Worm (Caenorhabditis elegans) whole organism, L3 larva: Measurements from ENCODE around the gene glb-3.

Source experiments
- ama-1 ChIP-seq: fragments of 150-350 bp; optimal IDR thresholded peaks from 2 replicates; lab custom pipeline; 2018
- elt-1 ChIP-seq: fragments of 150-350 bp; optimal IDR thresholded peaks from 2 replicates; lab custom pipeline; 2014; ENCODE audit warnings: missing biosample characterization, missing genetic modification characterization
- elt-2 ChIP-seq: sonication (generic microtip); optimal IDR thresholded peaks from 2 replicates; lab custom pipeline; 2016; ENCODE audit warnings: missing genetic modification reagents, mild to moderate bottlenecking, missing genetic modification characterization, missing compliant biosample characterization
- lin-39 ChIP-seq: fragments of 150-350 bp; optimal IDR thresholded peaks from 2 replicates; lab custom pipeline; 2018; ENCODE audit warnings: missing biosample characterization, missing genetic modification reagents, missing genetic modification characterization
- nhr-12 ChIP-seq: fragments of 150-350 bp; optimal IDR thresholded peaks from 2 replicates; lab custom pipeline; 2014; ENCODE audit warnings: missing biosample characterization, missing genetic modification characterization
- nhr-76 ChIP-seq: fragments of 150-350 bp; sonication (generic microtip); optimal IDR thresholded peaks from 5 replicates; lab custom pipeline; 2014; ENCODE audit warnings: missing biosample characterization, missing genetic modification characterization
- snpc-4 ChIP-seq: fragments of 150-350 bp; optimal IDR thresholded peaks from 2 replicates; lab custom pipeline; 2014; ENCODE audit warnings: missing biosample characterization, missing genetic modification characterization
- unc-39 ChIP-seq: sonication (generic microtip); optimal IDR thresholded peaks from 4 replicates; lab custom pipeline; 2017; ENCODE audit warnings: missing biosample characterization, missing genetic modification characterization
- ztf-11 ChIP-seq: fragments of 150-350 bp; optimal IDR thresholded peaks from 2 replicates; lab custom pipeline; 2014; ENCODE audit warnings: missing biosample characterization, missing genetic modification characterization

- TF ChIP-seq nhr-12 (no peak), snpc-4 (tag; lab: Kevin White, UChicago) (no peak), lin-39 (tag; lab: Kevin White, UChicago) (no peak), elt-2 (tag; lab: Kevin White, UChicago) (no peak), ztf-11 (no peak), ama-1 (lab: Kevin White, UChicago) (no peak), nhr-76 (no peak), elt-1 (tag; lab: Kevin White, UChicago) (no peak), unc-39 (no peak)
Measured at ce11 chrV:11152333-11152732, 17.9 kb downstream of the glb-3 start, which contains the start of gene srg-39.
